Fruit fly (Drosophila melanogaster) whole organism, embryonic: ENCODE measurements around the gene put.

ENCODE experiments used
- CG10274 ChIP-seq: fragments of 200-800 bp; sonication (Bioruptor generic); optimal IDR thresholded peaks from 3 replicates; lab custom pipeline; 2017; ENCODE audit warnings: missing biosample characterization, mild to moderate bottlenecking, missing genetic modification characterization
- CG10959 ChIP-seq: fragments of 200-800 bp; sonication (Bioruptor generic); IDR thresholded peaks from 2 replicates; pipeline ENCODE4 v1.3.6; 2022; ENCODE audit warnings: missing biosample characterization, missing genetic modification characterization
- CG12299 ChIP-seq: fragments of 200-800 bp; sonication (Bioruptor generic); optimal IDR thresholded peaks from 2 replicates; lab custom pipeline; 2018; ENCODE audit warnings: missing biosample characterization, mild to moderate bottlenecking, missing genetic modification characterization
- CG12942 ChIP-seq: fragments of 200-800 bp; sonication (Bioruptor generic); optimal IDR thresholded peaks from 3 replicates; lab custom pipeline; 2016; ENCODE audit warnings: missing biosample characterization, missing genetic modification characterization
- CG14860 ChIP-seq: fragments of 200-800 bp; sonication (Bioruptor generic); IDR thresholded peaks from 3 replicates; pipeline ENCODE4 v1.3.6; 2022; ENCODE audit warnings: missing biosample characterization, missing genetic modification characterization; ENCODE audit not compliant: partially characterized antibody
- CG15696 ChIP-seq: fragments of 200-800 bp; sonication (Bioruptor generic); optimal IDR thresholded peaks from 2 replicates; lab custom pipeline; 2019; ENCODE audit warnings: missing biosample characterization, mild to moderate bottlenecking, missing genetic modification characterization, moderate library complexity
- CG17802 ChIP-seq: fragments of 200-800 bp; sonication (Bioruptor generic); optimal IDR thresholded peaks from 2 replicates; lab custom pipeline; 2018; ENCODE audit warnings: missing biosample characterization, mild to moderate bottlenecking, missing genetic modification characterization, moderate library complexity
- CG2120 ChIP-seq: fragments of 200-800 bp; sonication (Bioruptor generic); optimal IDR thresholded peaks from 3 replicates; lab custom pipeline; 2016; ENCODE audit warnings: missing biosample characterization, missing genetic modification characterization
- CG2678 ChIP-seq: fragments of 200-800 bp; sonication (Bioruptor generic); optimal IDR thresholded peaks from 3 replicates; lab custom pipeline; 2019; ENCODE audit warnings: missing biosample characterization, mild to moderate bottlenecking, missing genetic modification characterization, moderate library complexity
- CG31365 ChIP-seq: fragments of 200-800 bp; sonication (Bioruptor generic); optimal IDR thresholded peaks from 2 replicates; lab custom pipeline; 2018; ENCODE audit warnings: missing biosample characterization, mild to moderate bottlenecking, missing genetic modification characterization
- CG3163 ChIP-seq: fragments of 200-800 bp; sonication (Bioruptor generic); optimal IDR thresholded peaks from 3 replicates; lab custom pipeline; 2016; ENCODE audit warnings: missing biosample characterization, missing genetic modification characterization
- CG32532 ChIP-seq: fragments of 200-800 bp; sonication (Bioruptor generic); IDR thresholded peaks from 2 replicates; pipeline ENCODE4 v1.3.6; 2022; ENCODE audit warnings: missing biosample characterization, missing genetic modification characterization
- CG3407 ChIP-seq: fragments of 200-800 bp; sonication (Bioruptor generic); optimal IDR thresholded peaks from 2 replicates; lab custom pipeline; 2018; ENCODE audit warnings: missing biosample characterization, mild to moderate bottlenecking, missing genetic modification characterization
- CG34376 ChIP-seq: fragments of 200-800 bp; sonication (Bioruptor generic); optimal IDR thresholded peaks from 2 replicates; lab custom pipeline; 2018; ENCODE audit warnings: missing biosample characterization, mild to moderate bottlenecking, missing genetic modification characterization
- CG4360 ChIP-seq: fragments of 200-800 bp; sonication (Bioruptor generic); IDR thresholded peaks from 2 replicates; pipeline ENCODE4 v1.3.6; 2022; ENCODE audit warnings: missing biosample characterization, missing genetic modification characterization
- CG7271 ChIP-seq: fragments of 200-800 bp; sonication (Bioruptor generic); optimal IDR thresholded peaks from 2 replicates; lab custom pipeline; 2018; ENCODE audit warnings: missing biosample characterization, mild to moderate bottlenecking, missing genetic modification characterization, moderate library complexity
- CG7839 ChIP-seq: fragments of 200-800 bp; sonication (Bioruptor generic); optimal IDR thresholded peaks from 3 replicates; lab custom pipeline; 2018; ENCODE audit warnings: missing biosample characterization, mild to moderate bottlenecking, missing genetic modification characterization, moderate library complexity
- CTCF ChIP-seq: fragments of 200-800 bp; sonication (Bioruptor generic); optimal IDR thresholded peaks from 2 replicates; lab custom pipeline; 2017; ENCODE audit warnings: missing biosample characterization, mild to moderate bottlenecking, missing genetic modification characterization, moderate library complexity
- CoRest ChIP-seq: fragments of 200-800 bp; sonication (Bioruptor generic); optimal IDR thresholded peaks from 3 replicates; lab custom pipeline; 2018; ENCODE audit warnings: missing biosample characterization, mild to moderate bottlenecking, missing genetic modification characterization, moderate library complexity
- Dip2 ChIP-seq: fragments of 200-800 bp; sonication (Bioruptor generic); IDR thresholded peaks from 2 replicates; pipeline ENCODE4 v1.3.6; 2022; ENCODE audit warnings: missing biosample characterization, missing genetic modification characterization
- Dip3 ChIP-seq: fragments of 200-800 bp; sonication (Bioruptor generic); optimal IDR thresholded peaks from 3 replicates; lab custom pipeline; 2016; ENCODE audit warnings: missing biosample characterization, missing genetic modification characterization
- E2f2 ChIP-seq: fragments of 200-800 bp; sonication (Bioruptor generic); IDR thresholded peaks from 2 replicates; pipeline ENCODE4 v1.3.6; 2022; ENCODE audit warnings: missing biosample characterization, missing genetic modification characterization
- Eip74EF ChIP-seq, 2 experiments: fragments of 200-800 bp in 1 of 2; fragments of >200 bp in 1 of 2; sonication (Bioruptor generic) in 1 of 2; optimal IDR thresholded peaks; 2 replicates each; lab custom pipeline; 2017 to 2019; ENCODE audit warnings: missing biosample characterization in 2 of 2, missing genetic modification characterization in 2 of 2, mild to moderate bottlenecking in 1 of 2, moderate library complexity in 1 of 2
- Fer3 ChIP-seq: fragments of 200-800 bp; sonication (Bioruptor generic); optimal IDR thresholded peaks from 2 replicates; lab custom pipeline; 2018; ENCODE audit warnings: missing biosample characterization, mild to moderate bottlenecking, missing genetic modification characterization, moderate library complexity
- GATAe ChIP-seq: fragments of 200-800 bp; sonication (Bioruptor generic); conservative IDR thresholded peaks from 2 replicates; pipeline ENCODE4 v1.3.6; 2022; ENCODE audit warnings: missing biosample characterization, missing genetic modification characterization
- HHEX ChIP-seq: fragments of 200-800 bp; sonication (Bioruptor generic); optimal IDR thresholded peaks from 3 replicates; lab custom pipeline; 2017; ENCODE audit warnings: missing biosample characterization, mild to moderate bottlenecking, missing genetic modification characterization, missing genetic modification reagents
- Hand ChIP-seq: fragments of 200-800 bp; sonication (Bioruptor generic); optimal IDR thresholded peaks from 2 replicates; lab custom pipeline; 2017; ENCODE audit warnings: mild to moderate bottlenecking, missing biosample characterization, missing genetic modification reagents, missing genetic modification characterization
- Hey ChIP-seq: fragments of 200-800 bp; sonication (Bioruptor generic); optimal IDR thresholded peaks from 3 replicates; lab custom pipeline; 2018; ENCODE audit warnings: missing biosample characterization, mild to moderate bottlenecking, missing genetic modification characterization
- Mrtf ChIP-seq: fragments of 200-800 bp; sonication (Bioruptor generic); IDR thresholded peaks from 3 replicates; pipeline ENCODE4 v1.3.6; 2022; ENCODE audit warnings: missing biosample characterization, missing genetic modification characterization
- NC2β ChIP-seq: fragments of 200-800 bp; sonication (Bioruptor generic); optimal IDR thresholded peaks from 2 replicates; lab custom pipeline; 2016; ENCODE audit warnings: missing biosample characterization, missing genetic modification characterization
- Ptx1 ChIP-seq: fragments of 200-800 bp; sonication (Bioruptor generic); IDR thresholded peaks from 2 replicates; pipeline ENCODE4 v1.3.6; 2022; ENCODE audit warnings: missing biosample characterization, missing genetic modification characterization
- Sox102F ChIP-seq: fragments of 200-800 bp; sonication (Bioruptor generic); optimal IDR thresholded peaks from 2 replicates; lab custom pipeline; 2018; ENCODE audit warnings: missing biosample characterization, mild to moderate bottlenecking, missing genetic modification characterization, moderate library complexity
- amos ChIP-seq: fragments of 200-800 bp; sonication (Bioruptor generic); IDR thresholded peaks from 2 replicates; pipeline ENCODE4 v1.3.6; 2022; ENCODE audit warnings: missing biosample characterization, missing genetic modification characterization; ENCODE audit not compliant: partially characterized antibody
- chm ChIP-seq: fragments of 200-800 bp; sonication (Bioruptor generic); IDR thresholded peaks from 2 replicates; pipeline ENCODE4 v1.3.6; 2022; ENCODE audit warnings: missing biosample characterization, missing genetic modification characterization
- cwo ChIP-seq: fragments of 200-800 bp; sonication (Bioruptor generic); optimal IDR thresholded peaks from 3 replicates; lab custom pipeline; 2017; ENCODE audit warnings: missing biosample characterization, missing genetic modification characterization, mild to moderate bottlenecking, moderate library complexity, missing genetic modification reagents
- en ChIP-seq: fragments of 200-800 bp; sonication (Bioruptor generic); optimal IDR thresholded peaks from 2 replicates; lab custom pipeline; 2016; ENCODE audit warnings: missing biosample characterization, missing genetic modification characterization
- eve ChIP-seq, 2 experiments: fragments of >200 bp; optimal IDR thresholded peaks; 2 replicates each; lab custom pipeline; 2017; ENCODE audit warnings: missing biosample characterization in 2 of 2, missing genetic modification characterization in 2 of 2
- gsb ChIP-seq: fragments of 200-800 bp; sonication (Bioruptor generic); IDR thresholded peaks from 2 replicates; pipeline ENCODE4 v1.3.6; 2022; ENCODE audit warnings: missing biosample characterization, missing genetic modification characterization
- kah ChIP-seq: fragments of 200-800 bp; sonication (Bioruptor generic); optimal IDR thresholded peaks from 2 replicates; lab custom pipeline; 2018; ENCODE audit warnings: missing biosample characterization, mild to moderate bottlenecking, missing genetic modification characterization
- kay ChIP-seq: fragments of 200-800 bp; sonication (Bioruptor generic); optimal IDR thresholded peaks from 2 replicates; lab custom pipeline; 2016; ENCODE audit warnings: missing biosample characterization, missing genetic modification characterization
- lmd ChIP-seq: fragments of 200-800 bp; sonication (Bioruptor generic); IDR thresholded peaks from 2 replicates; pipeline ENCODE4 v1.3.6; 2022; ENCODE audit warnings: missing biosample characterization, missing genetic modification characterization
- nerfin-1 ChIP-seq: fragments of 200-800 bp; sonication (Bioruptor generic); optimal IDR thresholded peaks from 3 replicates; lab custom pipeline; 2019; ENCODE audit warnings: missing biosample characterization, mild to moderate bottlenecking, missing genetic modification characterization, moderate library complexity
- prd ChIP-seq, 3 experiments: fragments of >200 bp in 2 of 3; fragments of 200-800 bp in 1 of 3; sonication (Bioruptor generic) in 1 of 3; optimal IDR thresholded peaks in 2 of 3; IDR thresholded peaks in 1 of 3; 2 replicates in 2 of 3; 3 replicates in 1 of 3; pipeline versions ENCODE4 v1.3.6 to Lab custom; 2017 to 2022; ENCODE audit warnings: missing biosample characterization in 1 of 3, missing genetic modification characterization in 1 of 3
- ranshi ChIP-seq: fragments of 200-800 bp; sonication (Bioruptor generic); IDR thresholded peaks from 2 replicates; pipeline ENCODE4 v1.3.6; 2022; ENCODE audit warnings: missing biosample characterization, missing genetic modification characterization
- run ChIP-seq: fragments of 200-800 bp; sonication (Bioruptor generic); optimal IDR thresholded peaks from 3 replicates; lab custom pipeline; 2018; ENCODE audit warnings: missing biosample characterization, mild to moderate bottlenecking, missing genetic modification characterization
- seq ChIP-seq: fragments of 200-800 bp; sonication (Bioruptor generic); IDR thresholded peaks from 2 replicates; pipeline ENCODE4 v1.3.6; 2022; ENCODE audit warnings: missing biosample characterization, missing genetic modification characterization
- so ChIP-seq: fragments of 200-800 bp; sonication (Bioruptor generic); IDR thresholded peaks from 3 replicates; pipeline ENCODE4 v1.3.6; 2022; ENCODE audit warnings: missing biosample characterization, missing genetic modification characterization
- ssp ChIP-seq: fragments of 200-800 bp; sonication (Bioruptor generic); IDR thresholded peaks from 2 replicates; pipeline ENCODE4 v1.3.6; 2022; ENCODE audit warnings: missing biosample characterization, missing genetic modification characterization
- usp ChIP-seq: fragments of >200 bp; optimal IDR thresholded peaks from 2 replicates; lab custom pipeline; 2017; ENCODE audit warnings: missing biosample characterization, missing genetic modification characterization
- wek ChIP-seq: fragments of 200-800 bp; sonication (Bioruptor generic); optimal IDR thresholded peaks from 3 replicates; lab custom pipeline; 2018; ENCODE audit warnings: missing biosample characterization, mild to moderate bottlenecking, missing genetic modification characterization, moderate library complexity
- zen ChIP-seq: fragments of 200-800 bp; sonication (Bioruptor generic); optimal IDR thresholded peaks from 3 replicates; lab custom pipeline; 2018; ENCODE audit warnings: missing biosample characterization, mild to moderate bottlenecking, missing genetic modification characterization, moderate library complexity

Gene put

dm6 chr3R:14597935-14598424 is 27.5 kb downstream of the put start:
- TF ChIP-seq Dip2 (GFP tag; lab: Robert Waterston, UW): no peak
- no peak for TF ChIP-seq CG10274 (GFP tag; lab: Kevin White, UChicago)
- no peak for TF ChIP-seq wek
- TF ChIP-seq usp (GFP tag; lab: Kevin White, UChicago): no peak
- no peak for TF ChIP-seq HHEX (GFP tag; lab: Kevin White, UChicago)
- peak; percentile 42 for TF ChIP-seq CoRest
- no peak for TF ChIP-seq amos (GFP tag; lab: Robert Waterston, UW)
- TF ChIP-seq Ptx1 (GFP tag; lab: Robert Waterston, UW): peak; percentile 49
- peak; percentile 0 for TF ChIP-seq CG15696 (tag; lab: Kevin White, UChicago)
- no peak for TF ChIP-seq ssp
- TF ChIP-seq E2f2 (GFP tag; lab: Robert Waterston, UW): 0 out of 2 replicates have a peak, but pooled peaks have one; percentile 11
- no peak for TF ChIP-seq Dip3 (GFP tag; lab: Kevin White, UChicago)
- TF ChIP-seq Hand (GFP tag; lab: Kevin White, UChicago): no peak
- TF ChIP-seq so (GFP tag; lab: Robert Waterston, UW): no peak
- TF ChIP-seq zen (tag; lab: Kevin White, UChicago): no peak
- no peak for TF ChIP-seq cwo (GFP tag; lab: Kevin White, UChicago)
- no peak for TF ChIP-seq NC2β (GFP tag; lab: Kevin White, UChicago)
- no peak for TF ChIP-seq CG34376 (GFP tag; lab: Kevin White, UChicago)
- TF ChIP-seq en (GFP tag; lab: Kevin White, UChicago): no peak
- TF ChIP-seq kah (GFP tag; lab: Kevin White, UChicago): no peak
- TF ChIP-seq lmd (GFP tag; lab: Robert Waterston, UW): peak; percentile 44
- TF ChIP-seq CG32532 (GFP tag; lab: Robert Waterston, UW): no peak
- no peak for TF ChIP-seq gsb (GFP tag; lab: Robert Waterston, UW)
- TF ChIP-seq Hey (tag; lab: Kevin White, UChicago): no peak
- TF ChIP-seq CG7271: no peak
- no peak for TF ChIP-seq CG12299 (tag; lab: Kevin White, UChicago)
- TF ChIP-seq chm: 0 out of 2 replicates have a peak, but pooled peaks have one; percentile 36
- TF ChIP-seq CG14860 (GFP tag; lab: Robert Waterston, UW): no peak
- TF ChIP-seq nerfin-1 (tag; lab: Kevin White, UChicago): no peak
- TF ChIP-seq CG3407 (GFP tag; lab: Kevin White, UChicago): peak; percentile 8
- TF ChIP-seq CTCF (GFP tag; lab: Kevin White, UChicago): no peak
- no peak for TF ChIP-seq CG12942 (GFP tag; lab: Kevin White, UChicago)
- TF ChIP-seq CG10959 (GFP tag; lab: Robert Waterston, UW): no peak
- TF ChIP-seq kay (GFP tag; lab: Kevin White, UChicago): no peak
- TF ChIP-seq CG7839 (tag; lab: Kevin White, UChicago): peak; percentile 49
- TF ChIP-seq Mrtf (GFP tag; lab: Robert Waterston, UW): no peak
- TF ChIP-seq CG31365 (tag; lab: Kevin White, UChicago): no peak
- TF ChIP-seq Eip74EF (GFP tag; optimal IDR thresholded peaks at IDR 0.05; lab: Kevin White, UChicago): peak in 1 of 2 experiments; percentile 17
- peak; percentile 45 for TF ChIP-seq CG2678 (tag; lab: Kevin White, UChicago)
- no peak for TF ChIP-seq Fer3 (tag; lab: Kevin White, UChicago)
- TF ChIP-seq prd (optimal IDR thresholded peaks at IDR 0.05; lab: Kevin White, UChicago): no peak
- TF ChIP-seq prd (GFP tag; IDR thresholded peaks at IDR 0.05; lab: Robert Waterston, UW): peak; percentile 4; the same call in 1 of the 3 replicates
- TF ChIP-seq CG3163 (GFP tag; lab: Kevin White, UChicago): no peak
- peak; percentile 85 for TF ChIP-seq CG4360 (GFP tag; lab: Robert Waterston, UW)
- no peak for TF ChIP-seq CG2120 (GFP tag; lab: Kevin White, UChicago)
- TF ChIP-seq GATAe: no peak
- no peak for TF ChIP-seq eve (GFP tag; optimal IDR thresholded peaks at IDR 0.05; lab: Kevin White, UChicago)
- TF ChIP-seq seq: no peak
- no peak for TF ChIP-seq ranshi (GFP tag; lab: Robert Waterston, UW)
- no peak for TF ChIP-seq CG17802 (tag; lab: Kevin White, UChicago)
- TF ChIP-seq Sox102F (GFP tag; lab: Kevin White, UChicago): peak; percentile 55
- no peak for TF ChIP-seq run (tag; lab: Kevin White, UChicago)
